Worm (Caenorhabditis elegans): Measurements from ENCODE around the gene F56F11.1.

The F56F11.1 gene

ce11 chrIII:2858334-2858733 lies 33.2 kb upstream of the F56F11.1 start (continued):
- TF ChIP-seq F49E8.2 (tag; optimal IDR thresholded peaks at IDR 0.05; ENCODE audit: insufficient read depth) (no peak), hmg-20 (GFP tag; IDR thresholded peaks at IDR 0.05) (no peak), nhr-90 (tag; optimal IDR thresholded peaks at IDR 0.05) (no peak), ets-4 (GFP tag; optimal IDR thresholded peaks at IDR 0.05) (no peak), cebp-1 (GFP tag; IDR thresholded peaks at IDR 0.05) (no peak), cebp-1 (tag; optimal IDR thresholded peaks at IDR 0.05) (no peak), F22D6.2 (tag; optimal IDR thresholded peaks at IDR 0.05) (no peak), ztf-25 (GFP tag; IDR thresholded peaks at IDR 0.05) (no peak), ztf-22 (GFP tag; optimal IDR thresholded peaks at IDR 0.05) (no peak), T26A5.8 (tag; optimal IDR thresholded peaks at IDR 0.05) (no peak), ceh-91 (GFP tag; IDR thresholded peaks at IDR 0.05) (peak; percentile 83), K12H6.12 (tag; optimal IDR thresholded peaks at IDR 0.05) (no peak), F37B4.10 (GFP tag; IDR thresholded peaks at IDR 0.05) (no peak), Y53G8AR.9 (GFP tag; conservative IDR thresholded peaks at IDR 0.05) (0 out of 2 replicates have a peak, but pooled peaks have one; percentile 21), snpc-4 (GFP tag; optimal IDR thresholded peaks at IDR 0.05) (no peak), snpc-4 (tag; optimal IDR thresholded peaks at IDR 0.05) (no peak), dox-1 (GFP tag; IDR thresholded peaks at IDR 0.05) (no peak; the same call in 1 of the 2 replicates), F52B5.7 (tag; optimal IDR thresholded peaks at IDR 0.05) (no peak), hlh-26 (GFP tag; conservative IDR thresholded peaks at IDR 0.05) (no peak), B0019.2 (GFP tag; conservative IDR thresholded peaks at IDR 0.05) (peak; percentile 63; the same call in 1 of the 2 replicates), let-607 (tag; optimal IDR thresholded peaks at IDR 0.05) (no peak), die-1 (tag; optimal IDR thresholded peaks at IDR 0.05) (no peak), chd-7 (tag; optimal IDR thresholded peaks at IDR 0.05) (no peak), lin-40 (tag; optimal IDR thresholded peaks at IDR 0.05) (no peak), B0336.3 (GFP tag; IDR thresholded peaks at IDR 0.05) (no peak), nhr-80 (tag; optimal IDR thresholded peaks at IDR 0.05) (no peak), B0261.1 (tag; optimal IDR thresholded peaks at IDR 0.05) (no peak), ceh-100 (GFP tag; IDR thresholded peaks at IDR 0.05) (no peak), mcd-1 (GFP tag; IDR thresholded peaks at IDR 0.05) (peak; percentile 37; the same call in 1 of the 2 replicates), xnd-1 (tag; optimal IDR thresholded peaks at IDR 0.05) (peak; percentile 84), nfya-1 (tag; optimal IDR thresholded peaks at IDR 0.05; ENCODE audit: borderline replicate concordance, insufficient read depth) (no peak), ztf-26 (tag; optimal IDR thresholded peaks at IDR 0.05) (no peak), Y56A3A.18 (GFP tag; IDR thresholded peaks at IDR 0.05) (no peak), dpff-1 (tag; optimal IDR thresholded peaks at IDR 0.05) (no peak), aptf-3 (GFP tag; IDR thresholded peaks at IDR 0.05) (no peak), lin-54 (GFP tag; optimal IDR thresholded peaks at IDR 0.05) (peak; percentile 80), pbrm-1 (GFP tag; IDR thresholded peaks at IDR 0.05) (no peak), hmg-1.2 (GFP tag; IDR thresholded peaks at IDR 0.05) (peak; percentile 54; the same call in 1 of the 2 replicates), ama-1 (optimal IDR thresholded peaks at IDR 0.05) (no peak), ama-1 (GFP tag; optimal IDR thresholded peaks at IDR 0.05) (no peak), Y95B8A.8 (GFP tag; IDR thresholded peaks at IDR 0.05) (no peak), nfyb-1 (GFP tag; IDR thresholded peaks at IDR 0.05) (0 out of 2 replicates have a peak, but pooled peaks have one; percentile 32), madf-8 (GFP tag; conservative IDR thresholded peaks at IDR 0.05) (peak; percentile 89), ceh-79 (tag; optimal IDR thresholded peaks at IDR 0.05) (no peak), somi-1 (GFP tag; optimal IDR thresholded peaks at IDR 0.05) (no peak), madf-6 (GFP tag; IDR thresholded peaks at IDR 0.05) (peak; percentile 95), madf-3 (GFP tag; IDR thresholded peaks at IDR 0.05) (no peak), nhr-120 (GFP tag; IDR thresholded peaks at IDR 0.05) (no peak), snpc-3.4 (tag; optimal IDR thresholded peaks at IDR 0.05) (peak; percentile 36), F55B11.4 (tag; optimal IDR thresholded peaks at IDR 0.05; ENCODE audit: borderline replicate concordance, insufficient read depth) (no peak)
